Worm (Caenorhabditis elegans): ENCODE results near the gene plc-4.

Gene plc-4

DNA sequence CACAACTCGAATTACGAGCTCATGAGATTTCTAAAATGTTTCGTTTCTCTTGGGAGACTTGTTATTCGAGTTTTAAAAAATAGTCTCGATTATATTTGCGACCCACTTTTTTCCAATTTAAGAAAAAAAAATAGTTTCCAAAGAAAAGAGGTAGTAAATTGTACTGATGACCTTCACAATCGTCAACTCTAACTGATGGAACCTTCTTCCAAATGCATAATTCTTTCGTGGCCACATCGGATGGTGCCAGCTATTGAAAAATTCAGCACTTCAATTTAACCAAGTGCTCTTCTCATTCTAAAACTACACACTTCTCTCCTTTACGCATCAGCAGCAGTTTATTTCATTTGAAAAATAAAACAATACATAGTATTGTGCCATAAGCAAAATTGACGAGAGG lies 31.2 kb upstream of the plc-4 start (continued):
- no peak for TF ChIP-seq C06A6.2 (GFP tag; conservative IDR thresholded peaks at IDR 0.05)
- TF ChIP-seq snpc-1.3 (tag; optimal IDR thresholded peaks at IDR 0.05; ENCODE audit: insufficient read depth), result no peak
- no peak for TF ChIP-seq F52B5.7 (tag; optimal IDR thresholded peaks at IDR 0.05)
- TF ChIP-seq F10E7.11 (tag; optimal IDR thresholded peaks at IDR 0.05), result no peak
- no peak for TF ChIP-seq ceh-40 (GFP tag; IDR thresholded peaks at IDR 0.05)

DNA sequence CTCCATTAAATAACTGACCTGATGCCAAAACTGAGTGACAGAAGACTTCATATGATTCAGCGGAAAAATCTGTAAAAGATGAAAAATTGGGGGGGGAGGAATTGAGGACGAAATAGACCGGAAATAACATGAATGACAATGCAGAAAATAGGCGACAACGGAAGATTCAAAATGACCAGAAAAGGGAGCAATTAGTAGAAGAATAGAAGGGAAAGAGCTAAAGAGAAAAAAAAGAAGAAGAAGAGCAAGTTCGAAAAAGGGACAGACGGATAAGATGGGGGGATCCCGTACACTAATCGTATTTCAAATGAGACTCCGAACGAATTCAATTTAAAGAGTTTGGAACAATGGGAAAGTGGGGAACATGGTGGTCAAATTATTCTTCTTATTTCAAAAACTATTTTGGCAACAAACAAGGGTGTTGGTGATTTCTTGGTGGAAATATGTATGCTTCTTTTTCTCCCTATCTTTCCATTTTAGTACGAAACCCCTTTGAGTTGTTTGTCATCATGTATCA lies 30.1 kb upstream of the plc-4 start, which contains the start of gene R05G6.10:
Gene R05G6.10, minus strand, starts transcription at position 51 of the 517 bp plus-strand sequence.
- TF ChIP-seq aptf-3 (GFP tag; IDR thresholded peaks at IDR 0.05), result no peak
- TF ChIP-seq Y53G8AR.9 (GFP tag; conservative IDR thresholded peaks at IDR 0.05), result no peak
- no peak for TF ChIP-seq cebp-1 (GFP tag; IDR thresholded peaks at IDR 0.05)
- TF ChIP-seq cebp-1 (tag; optimal IDR thresholded peaks at IDR 0.05), result no peak
- TF ChIP-seq ztf-28 (GFP tag; IDR thresholded peaks at IDR 0.05), result no peak
- TF ChIP-seq atf-7 (tag; optimal IDR thresholded peaks at IDR 0.05), result no peak
- TF ChIP-seq egl-44 (GFP tag; IDR thresholded peaks at IDR 0.05), result no peak
- TF ChIP-seq snpc-3.4 (tag; optimal IDR thresholded peaks at IDR 0.05), result no peak
- no peak for TF ChIP-seq attf-6 (GFP tag; IDR thresholded peaks at IDR 0.05)
- no peak for TF ChIP-seq madf-10 (tag; optimal IDR thresholded peaks at IDR 0.05)
- TF ChIP-seq fkh-3 (tag; optimal IDR thresholded peaks at IDR 0.05), result no peak
- no peak for TF ChIP-seq T07F8.4 (tag; optimal IDR thresholded peaks at IDR 0.05)
- TF ChIP-seq ztf-3 (GFP tag; optimal IDR thresholded peaks at IDR 0.05), result no peak
- TF ChIP-seq ZK185.1 (tag; optimal IDR thresholded peaks at IDR 0.05; ENCODE audit: poor library complexity, severe bottlenecking), result no peak
- TF ChIP-seq bed-1 (GFP tag; IDR thresholded peaks at IDR 0.05), result no peak
- TF ChIP-seq efl-1 (GFP tag; optimal IDR thresholded peaks at IDR 0.05), result no peak

DNA sequence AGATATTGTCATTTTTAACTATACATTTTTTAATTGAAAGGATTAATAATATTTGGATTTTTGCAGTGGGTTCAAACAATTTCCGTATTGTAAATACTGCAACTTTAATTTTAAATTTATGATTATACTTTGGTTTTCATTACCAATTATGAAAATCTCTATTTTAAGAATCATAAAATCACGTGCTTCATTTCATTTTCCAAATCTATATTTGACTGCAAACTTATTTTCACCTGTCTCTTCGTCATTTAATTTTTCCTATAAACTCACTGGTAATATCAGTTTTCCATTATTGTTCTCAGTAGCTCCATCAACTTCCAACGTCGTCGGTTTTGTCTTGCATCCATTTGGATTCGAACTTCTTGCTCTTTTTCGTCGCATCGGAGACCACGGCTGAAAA lies 19.9 kb upstream of the plc-4 start, which contains the start of gene R05G6.1:
Gene R05G6.1, plus strand, starts transcription at position 301 of the 400 bp plus-strand sequence.
- TF ChIP-seq madf-10 (tag; optimal IDR thresholded peaks at IDR 0.05), result no peak
- TF ChIP-seq ztf-18 (tag; optimal IDR thresholded peaks at IDR 0.05), result no peak
- TF ChIP-seq B0019.2 (GFP tag; conservative IDR thresholded peaks at IDR 0.05), result no peak
- no peak for TF ChIP-seq hsf-1 (GFP tag; IDR thresholded peaks at IDR 0.05)
- TF ChIP-seq ccch-3 (GFP tag; optimal IDR thresholded peaks at IDR 0.05), result no peak
- TF ChIP-seq hrde-1 (tag; optimal IDR thresholded peaks at IDR 0.05; ENCODE audit: borderline replicate concordance), result no peak
- TF ChIP-seq hmg-1.2 (GFP tag; IDR thresholded peaks at IDR 0.05), result no peak
- TF ChIP-seq die-1 (tag; optimal IDR thresholded peaks at IDR 0.05), result no peak
- no peak for TF ChIP-seq T07F8.4 (tag; optimal IDR thresholded peaks at IDR 0.05)
- TF ChIP-seq ceh-91 (GFP tag; IDR thresholded peaks at IDR 0.05), result no peak
- TF ChIP-seq lsl-1 (GFP tag; optimal IDR thresholded peaks at IDR 0.05), result no peak
- TF ChIP-seq ztf-28 (GFP tag; IDR thresholded peaks at IDR 0.05), result no peak
- TF ChIP-seq xnd-1 (tag; optimal IDR thresholded peaks at IDR 0.05), result no peak
- TF ChIP-seq Y67H2A.10 (GFP tag; conservative IDR thresholded peaks at IDR 0.05), result no peak
- TF ChIP-seq K12H6.12 (tag; optimal IDR thresholded peaks at IDR 0.05), result no peak
- TF ChIP-seq bed-2 (GFP tag; IDR thresholded peaks at IDR 0.05), result no peak

Data from whole organism, young adult.